Worm (Caenorhabditis elegans) whole organism, L1 larva: ENCODE results near the gene ifas-3.

Source experiments
- ama-1 ChIP-seq: fragments of 150-350 bp; optimal IDR thresholded peaks from 2 replicates; lab custom pipeline; 2014
- elt-3 ChIP-seq, 6 experiments: fragments of 150-350 bp in 1 of 6; sonication (generic microtip); optimal IDR thresholded peaks; 2 replicates each; lab custom pipeline; 2017 to 2018; ENCODE audit warnings: missing biosample characterization in 6 of 6, missing genetic modification characterization in 6 of 6, inconsistent platforms in 1 of 6
- grh-1 ChIP-seq: fragments of 200-800 bp; sonication (Bioruptor generic); IDR thresholded peaks from 2 replicates; pipeline ENCODE4 v1.3.6; 2022; ENCODE audit warnings: missing genetic modification reagents, missing genetic modification characterization, missing compliant biosample characterization
- nhr-90 ChIP-seq: sonication (generic microtip); optimal IDR thresholded peaks from 2 replicates; lab custom pipeline; 2016; ENCODE audit warnings: mild to moderate bottlenecking, missing genetic modification characterization, missing compliant biosample characterization; ENCODE audit not compliant: poor library complexity

ce11 chrIV:15931176-15931575 is 19.5 kb downstream of the ifas-3 start:
- no peak for TF ChIP-seq ama-1 (lab: Kevin White, UChicago)
- TF ChIP-seq elt-3 (tag; optimal IDR thresholded peaks at IDR 0.05; lab: Kevin White, UChicago), result peak in 1 of 6 experiments; percentile 3
- no peak for TF ChIP-seq grh-1 (GFP tag; lab: Robert Waterston, UW)
- TF ChIP-seq nhr-90, result peak; percentile 17
